Fruit fly (Drosophila melanogaster) whole organism, embryonic: Measurements from ENCODE around the gene Cpr64Ab.
A peak's percentile ranks its signal among the peaks of the same experiment; 100 is the strongest.

Source experiments
- Ada2b ChIP-seq: fragments of 200-800 bp; sonication (Bioruptor generic); IDR thresholded peaks from 2 replicates; pipeline ENCODE4 v1.3.6; 2022; ENCODE audit warnings: missing biosample characterization, missing genetic modification characterization
- Asciz ChIP-seq: fragments of 200-800 bp; sonication (Bioruptor generic); optimal IDR thresholded peaks from 2 replicates; lab custom pipeline; 2017; ENCODE audit warnings: missing biosample characterization, mild to moderate bottlenecking, missing genetic modification characterization, missing genetic modification reagents
- Blimp-1 ChIP-seq: fragments of 200-800 bp; sonication (Bioruptor generic); optimal IDR thresholded peaks from 3 replicates; lab custom pipeline; 2018; ENCODE audit warnings: missing biosample characterization, missing genetic modification characterization, mild to moderate bottlenecking, moderate library complexity, missing genetic modification reagents
- BtbVII ChIP-seq: fragments of 200-800 bp; sonication (Bioruptor generic); optimal IDR thresholded peaks from 3 replicates; lab custom pipeline; 2017; ENCODE audit warnings: missing biosample characterization, mild to moderate bottlenecking, missing genetic modification characterization
- CG10654 ChIP-seq: fragments of 200-800 bp; sonication (Bioruptor generic); optimal IDR thresholded peaks from 2 replicates; lab custom pipeline; 2016; ENCODE audit warnings: missing biosample characterization, missing genetic modification characterization
- CG12071 ChIP-seq: fragments of 200-800 bp; sonication (Bioruptor generic); optimal IDR thresholded peaks from 3 replicates; lab custom pipeline; 2018; ENCODE audit warnings: missing biosample characterization, mild to moderate bottlenecking, missing genetic modification characterization
- CG14050 ChIP-seq: fragments of 200-800 bp; sonication (Bioruptor generic); IDR thresholded peaks from 3 replicates; pipeline ENCODE4 v1.3.6; 2022; ENCODE audit warnings: missing biosample characterization, missing genetic modification characterization
- CG14667 ChIP-seq: fragments of 200-800 bp; sonication (Bioruptor generic); IDR thresholded peaks from 2 replicates; pipeline ENCODE4 v1.3.6; 2022; ENCODE audit warnings: missing biosample characterization, missing genetic modification characterization
- CG15479 ChIP-seq: fragments of 200-800 bp; sonication (Bioruptor generic); optimal IDR thresholded peaks from 3 replicates; lab custom pipeline; 2019; ENCODE audit warnings: missing biosample characterization, mild to moderate bottlenecking, missing genetic modification characterization, moderate library complexity
- CG18476 ChIP-seq: fragments of 200-800 bp; sonication (Bioruptor generic); optimal IDR thresholded peaks from 2 replicates; lab custom pipeline; 2016; ENCODE audit warnings: missing biosample characterization, mild to moderate bottlenecking, missing genetic modification characterization
- CG2678 ChIP-seq: fragments of 200-800 bp; sonication (Bioruptor generic); optimal IDR thresholded peaks from 3 replicates; lab custom pipeline; 2019; ENCODE audit warnings: missing biosample characterization, mild to moderate bottlenecking, missing genetic modification characterization, moderate library complexity
- CG30020 ChIP-seq: fragments of 200-800 bp; optimal IDR thresholded peaks from 2 replicates; lab custom pipeline; 2019; ENCODE audit warnings: missing biosample characterization, mild to moderate bottlenecking, missing genetic modification characterization, moderate library complexity
- CG31388 ChIP-seq: fragments of 200-800 bp; sonication (Bioruptor generic); optimal IDR thresholded peaks from 2 replicates; lab custom pipeline; 2016; ENCODE audit warnings: missing biosample characterization, missing genetic modification characterization
- CG3163 ChIP-seq: fragments of 200-800 bp; sonication (Bioruptor generic); optimal IDR thresholded peaks from 3 replicates; lab custom pipeline; 2016; ENCODE audit warnings: missing biosample characterization, missing genetic modification characterization
- CG3281 ChIP-seq: fragments of 200-800 bp; sonication (Bioruptor generic); optimal IDR thresholded peaks from 3 replicates; lab custom pipeline; 2017; ENCODE audit warnings: missing biosample characterization, mild to moderate bottlenecking, missing genetic modification characterization
- CG3847 ChIP-seq: fragments of 200-800 bp; sonication (Bioruptor generic); IDR thresholded peaks from 2 replicates; pipeline ENCODE4 v1.3.6; 2022; ENCODE audit warnings: missing biosample characterization, missing genetic modification characterization
- CG3995 ChIP-seq: fragments of 200-800 bp; sonication (Bioruptor generic); optimal IDR thresholded peaks from 3 replicates; lab custom pipeline; 2016; ENCODE audit warnings: missing biosample characterization, missing genetic modification characterization
- CG7357 ChIP-seq: fragments of 200-800 bp; sonication (Bioruptor generic); IDR thresholded peaks from 3 replicates; pipeline ENCODE4 v1.3.6; 2022; ENCODE audit warnings: missing biosample characterization, missing genetic modification characterization
- CG7556 ChIP-seq: fragments of 200-800 bp; sonication (Bioruptor generic); optimal IDR thresholded peaks from 2 replicates; lab custom pipeline; 2017; ENCODE audit warnings: missing biosample characterization, mild to moderate bottlenecking, missing genetic modification characterization
- CG7786 ChIP-seq: fragments of 200-800 bp; sonication (Bioruptor generic); optimal IDR thresholded peaks from 2 replicates; lab custom pipeline; 2016; ENCODE audit warnings: missing biosample characterization, missing genetic modification characterization
- Dek ChIP-seq: fragments of 200-800 bp; sonication (Bioruptor generic); optimal IDR thresholded peaks from 3 replicates; lab custom pipeline; 2019; ENCODE audit warnings: missing biosample characterization, mild to moderate bottlenecking, missing genetic modification characterization, moderate library complexity
- Dref ChIP-seq: fragments of 200-800 bp; sonication (Bioruptor generic); IDR thresholded peaks from 2 replicates; pipeline ENCODE4 v1.3.6; 2022; ENCODE audit warnings: missing biosample characterization, missing genetic modification characterization
- GATAe ChIP-seq: fragments of 200-800 bp; sonication (Bioruptor generic); conservative IDR thresholded peaks from 2 replicates; pipeline ENCODE4 v1.3.6; 2022; ENCODE audit warnings: missing biosample characterization, missing genetic modification characterization
- Jarid2 ChIP-seq: fragments of 200-800 bp; sonication (Bioruptor generic); optimal IDR thresholded peaks from 3 replicates; lab custom pipeline; 2017; ENCODE audit warnings: mild to moderate bottlenecking, missing biosample characterization, missing genetic modification reagents, missing genetic modification characterization
- Optix ChIP-seq: fragments of 200-800 bp; sonication (Bioruptor generic); IDR thresholded peaks from 3 replicates; pipeline ENCODE4 v1.3.6; 2022; ENCODE audit warnings: missing biosample characterization, missing genetic modification characterization
- Ptx1 ChIP-seq: fragments of 200-800 bp; sonication (Bioruptor generic); IDR thresholded peaks from 2 replicates; pipeline ENCODE4 v1.3.6; 2022; ENCODE audit warnings: missing biosample characterization, missing genetic modification characterization
- Sox100B ChIP-seq: fragments of 200-800 bp; sonication (Bioruptor generic); optimal IDR thresholded peaks from 3 replicates; lab custom pipeline; 2018; ENCODE audit warnings: missing biosample characterization, mild to moderate bottlenecking, missing genetic modification characterization
- Sry-δ ChIP-seq: fragments of 200-800 bp; sonication (Bioruptor generic); optimal IDR thresholded peaks from 2 replicates; lab custom pipeline; 2016; ENCODE audit warnings: missing biosample characterization, missing genetic modification characterization
- al ChIP-seq: fragments of 200-800 bp; sonication (Bioruptor generic); IDR thresholded peaks from 2 replicates; pipeline ENCODE4 v1.3.6; 2022; ENCODE audit warnings: missing biosample characterization, missing genetic modification characterization
- aop ChIP-seq: fragments of 200-800 bp; sonication (Bioruptor generic); IDR thresholded peaks from 2 replicates; pipeline ENCODE4 v1.3.6; 2022; ENCODE audit warnings: missing biosample characterization, missing genetic modification characterization
- cas ChIP-seq: fragments of 200-800 bp; sonication (Bioruptor generic); IDR thresholded peaks from 2 replicates; pipeline ENCODE4 v1.3.6; 2022; ENCODE audit warnings: missing biosample characterization, missing genetic modification characterization
- crol ChIP-seq: fragments of 200-800 bp; sonication (Bioruptor generic); IDR thresholded peaks from 2 replicates; pipeline ENCODE4 v1.3.6; 2022; ENCODE audit warnings: missing biosample characterization, missing genetic modification characterization
- dmrt99B ChIP-seq: fragments of 200-800 bp; sonication (Bioruptor generic); optimal IDR thresholded peaks from 2 replicates; lab custom pipeline; 2018; ENCODE audit warnings: missing biosample characterization, mild to moderate bottlenecking, missing genetic modification characterization, moderate library complexity
- esg ChIP-seq: fragments of 200-800 bp; sonication (Bioruptor generic); conservative IDR thresholded peaks from 2 replicates; pipeline ENCODE4 v1.3.6; 2022; ENCODE audit warnings: missing biosample characterization, missing genetic modification characterization
- gt ChIP-seq: fragments of 200-800 bp; sonication (Bioruptor generic); IDR thresholded peaks from 2 replicates; pipeline ENCODE4 v1.3.6; 2022; ENCODE audit warnings: missing biosample characterization, missing genetic modification characterization
- hbn ChIP-seq: fragments of 200-800 bp; sonication (Bioruptor generic); IDR thresholded peaks from 2 replicates; pipeline ENCODE4 v1.3.6; 2022; ENCODE audit warnings: missing biosample characterization, missing genetic modification characterization; ENCODE audit not compliant: partially characterized antibody
- knrl ChIP-seq: fragments of 200-800 bp; sonication (Bioruptor generic); IDR thresholded peaks from 3 replicates; pipeline ENCODE4 v1.3.6; 2022; ENCODE audit warnings: missing biosample characterization, missing genetic modification characterization; ENCODE audit not compliant: partially characterized antibody
- lmd ChIP-seq: fragments of 200-800 bp; sonication (Bioruptor generic); IDR thresholded peaks from 2 replicates; pipeline ENCODE4 v1.3.6; 2022; ENCODE audit warnings: missing biosample characterization, missing genetic modification characterization
- nau ChIP-seq: fragments of 200-800 bp; sonication (Bioruptor generic); optimal IDR thresholded peaks from 3 replicates; lab custom pipeline; 2017; ENCODE audit warnings: missing biosample characterization, mild to moderate bottlenecking, missing genetic modification characterization, missing genetic modification reagents
- nmo ChIP-seq: fragments of 200-800 bp; sonication (Bioruptor generic); optimal IDR thresholded peaks from 2 replicates; lab custom pipeline; 2018; ENCODE audit warnings: missing biosample characterization, mild to moderate bottlenecking, missing genetic modification characterization, moderate library complexity
- oc ChIP-seq: fragments of 200-800 bp; sonication (Bioruptor generic); optimal IDR thresholded peaks from 2 replicates; lab custom pipeline; 2018; ENCODE audit warnings: missing biosample characterization, mild to moderate bottlenecking, missing genetic modification characterization, moderate library complexity
- onecut ChIP-seq: fragments of 200-800 bp; sonication (Bioruptor generic); IDR thresholded peaks from 2 replicates; pipeline ENCODE4 v1.3.6; 2022; ENCODE audit warnings: missing biosample characterization, missing genetic modification characterization
- pho ChIP-seq: fragments of 200-800 bp; sonication (Bioruptor generic); optimal IDR thresholded peaks from 2 replicates; lab custom pipeline; 2016; ENCODE audit warnings: missing biosample characterization, missing genetic modification characterization
- phol ChIP-seq: fragments of 200-800 bp; sonication (Bioruptor generic); optimal IDR thresholded peaks from 3 replicates; lab custom pipeline; 2018; ENCODE audit warnings: missing biosample characterization, mild to moderate bottlenecking, missing genetic modification characterization, moderate library complexity
- pzg ChIP-seq: fragments of 200-800 bp; sonication (Bioruptor generic); optimal IDR thresholded peaks from 3 replicates; lab custom pipeline; 2018; ENCODE audit warnings: missing biosample characterization, mild to moderate bottlenecking, missing genetic modification characterization, moderate library complexity
- ro ChIP-seq: fragments of 200-800 bp; sonication (Bioruptor generic); IDR thresholded peaks from 2 replicates; pipeline ENCODE4 v1.3.6; 2022; ENCODE audit warnings: missing biosample characterization, missing genetic modification characterization
- salm ChIP-seq: fragments of 200-800 bp; sonication (Bioruptor generic); optimal IDR thresholded peaks from 2 replicates; lab custom pipeline; 2018; ENCODE audit warnings: missing biosample characterization, mild to moderate bottlenecking, missing genetic modification characterization
- schlank ChIP-seq: fragments of 200-800 bp; sonication (Bioruptor generic); optimal IDR thresholded peaks from 2 replicates; lab custom pipeline; 2018; ENCODE audit warnings: missing biosample characterization, mild to moderate bottlenecking, missing genetic modification characterization
- trem ChIP-seq: fragments of 200-800 bp; optimal IDR thresholded peaks from 3 replicates; lab custom pipeline; 2019; ENCODE audit warnings: missing biosample characterization, mild to moderate bottlenecking, missing genetic modification characterization, moderate library complexity
- twi ChIP-seq: fragments of 200-800 bp; optimal IDR thresholded peaks from 2 replicates; lab custom pipeline; 2019; ENCODE audit warnings: missing biosample characterization, mild to moderate bottlenecking, missing genetic modification characterization, moderate library complexity
- wor ChIP-seq: fragments of 200-800 bp; sonication (Bioruptor generic); IDR thresholded peaks from 2 replicates; pipeline ENCODE4 v1.3.6; 2022; ENCODE audit warnings: missing biosample characterization, missing genetic modification characterization
- z ChIP-seq: fragments of 200-800 bp; sonication (Bioruptor generic); IDR thresholded peaks from 3 replicates; pipeline ENCODE4 v1.3.6; 2022; ENCODE audit warnings: missing biosample characterization, missing genetic modification characterization

Cpr64Ab gene

dm6 chr3L:4186659-4187058, 24.7 kb downstream of the Cpr64Ab start, which contains the start of gene VhaM9.7-c (continued):
- TF ChIP-seq GATAe (GFP tag; lab: Robert Waterston, UW) (no peak), aop (GFP tag; lab: Robert Waterston, UW) (no peak), Sox100B (no peak), esg (GFP tag; lab: Robert Waterston, UW) (no peak), Dek (tag; lab: Kevin White, UChicago) (peak; percentile 0), CG7786 (GFP tag; lab: Kevin White, UChicago) (peak; percentile 45), dmrt99B (tag; lab: Kevin White, UChicago) (no peak), pzg (GFP tag; lab: Kevin White, UChicago) (peak; percentile 69), Ada2b (no peak), onecut (peak; percentile 54; the same call in 1 of the 2 replicates), Asciz (GFP tag; lab: Kevin White, UChicago) (no peak), lmd (peak; percentile 12; the same call in 1 of the 2 replicates), CG30020 (tag; lab: Kevin White, UChicago) (no peak), CG12071 (GFP tag; lab: Kevin White, UChicago) (no peak), phol (tag; lab: Kevin White, UChicago) (peak; percentile 39), CG3163 (GFP tag; lab: Kevin White, UChicago) (no peak), nmo (GFP tag; lab: Kevin White, UChicago) (peak; percentile 14), wor (GFP tag; lab: Robert Waterston, UW) (no peak), CG3847 (GFP tag; lab: Robert Waterston, UW) (peak; percentile 50; the same call in 1 of the 2 replicates), CG15479 (no peak), salm (tag; lab: Kevin White, UChicago) (no peak), trem (tag; lab: Kevin White, UChicago) (peak; percentile 65), crol (GFP tag; lab: Robert Waterston, UW) (no peak), hbn (GFP tag; lab: Robert Waterston, UW) (peak; percentile 45; the same call in 1 of the 2 replicates), BtbVII (GFP tag; lab: Kevin White, UChicago) (no peak), Blimp-1 (GFP tag; lab: Kevin White, UChicago) (no peak), CG18476 (GFP tag; lab: Kevin White, UChicago) (no peak), schlank (tag; lab: Kevin White, UChicago) (no peak), CG2678 (tag; lab: Kevin White, UChicago) (no peak), gt (no peak), Jarid2 (GFP tag; lab: Kevin White, UChicago) (no peak), nau (GFP tag; lab: Kevin White, UChicago) (no peak), Ptx1 (GFP tag; lab: Robert Waterston, UW) (no peak), pho (GFP tag; lab: Kevin White, UChicago) (no peak), twi (no peak), Dref (no peak), CG10654 (GFP tag; lab: Kevin White, UChicago) (no peak), Sry-δ (GFP tag; lab: Kevin White, UChicago) (peak; percentile 17), al (no peak), CG7357 (GFP tag; lab: Robert Waterston, UW) (no peak), CG31388 (no peak), CG3281 (GFP tag; lab: Kevin White, UChicago) (no peak), knrl (GFP tag; lab: Robert Waterston, UW) (no peak), z (GFP tag; lab: Robert Waterston, UW) (no peak), CG14667 (GFP tag; lab: Robert Waterston, UW) (no peak), CG14050 (GFP tag; lab: Robert Waterston, UW) (no peak), cas (GFP tag; lab: Robert Waterston, UW) (no peak), oc (tag; lab: Kevin White, UChicago) (no peak), Optix (GFP tag; lab: Robert Waterston, UW) (no peak), ro (GFP tag; lab: Robert Waterston, UW) (no peak), CG3995 (GFP tag; lab: Kevin White, UChicago) (no peak), CG7556 (GFP tag; lab: Kevin White, UChicago) (peak; percentile 7)
